Worm (Caenorhabditis elegans) whole organism, late embryonic: ENCODE data around the gene T21C9.9.

Experiments used
- C38D4.7 ChIP-seq: fragments of 200-800 bp; sonication (Bioruptor generic); optimal IDR thresholded peaks from 2 replicates; lab custom pipeline; 2018; ENCODE audit warnings: mild to moderate bottlenecking, missing genetic modification characterization, moderate library complexity, missing compliant biosample characterization
- F13H6.1 ChIP-seq: sonication (generic microtip); optimal IDR thresholded peaks from 2 replicates; lab custom pipeline; 2016; ENCODE audit warnings: missing genetic modification characterization, missing compliant biosample characterization
- K02D7.2 ChIP-seq: sonication (generic microtip); optimal IDR thresholded peaks from 2 replicates; lab custom pipeline; 2017; ENCODE audit warnings: mild to moderate bottlenecking, missing genetic modification characterization, missing compliant biosample characterization
- K09A11.1 ChIP-seq: sonication (generic microtip); optimal IDR thresholded peaks from 2 replicates; lab custom pipeline; 2017; ENCODE audit warnings: antibody characterized with exemption, mild to moderate bottlenecking, missing genetic modification characterization, missing compliant biosample characterization; ENCODE audit not compliant: insufficient read depth
- Y22D7AL.16 ChIP-seq: sonication (generic microtip); optimal IDR thresholded peaks from 2 replicates; lab custom pipeline; 2016; ENCODE audit warnings: missing genetic modification characterization, missing compliant biosample characterization
- ahr-1 ChIP-seq: sonication (generic microtip); optimal IDR thresholded peaks from 2 replicates; lab custom pipeline; 2016; ENCODE audit warnings: missing genetic modification characterization, missing compliant biosample characterization
- ama-1 ChIP-seq: fragments of 150-350 bp; optimal IDR thresholded peaks from 2 replicates; lab custom pipeline; 2014
- ceh-14 ChIP-seq: sonication (generic microtip); optimal IDR thresholded peaks from 2 replicates; lab custom pipeline; 2016; ENCODE audit warnings: missing genotype, missing genetic modification characterization, missing compliant biosample characterization
- ceh-18 ChIP-seq: sonication (generic microtip); optimal IDR thresholded peaks from 2 replicates; lab custom pipeline; 2016; ENCODE audit warnings: missing genetic modification characterization, missing compliant biosample characterization
- ceh-22 ChIP-seq: sonication (generic microtip); optimal IDR thresholded peaks from 2 replicates; lab custom pipeline; 2017; ENCODE audit warnings: missing biosample characterization, missing genetic modification characterization
- ceh-24 ChIP-seq: sonication (generic microtip); optimal IDR thresholded peaks from 2 replicates; lab custom pipeline; 2016; ENCODE audit warnings: mild to moderate bottlenecking, missing genetic modification characterization, missing compliant biosample characterization
- ceh-34 ChIP-seq: sonication (generic microtip); optimal IDR thresholded peaks from 2 replicates; lab custom pipeline; 2016; ENCODE audit warnings: mild to moderate bottlenecking, missing genetic modification characterization, missing compliant biosample characterization
- ceh-6 ChIP-seq: fragments of 200-800 bp; sonication (Bioruptor generic); optimal IDR thresholded peaks from 2 replicates; lab custom pipeline; 2018; ENCODE audit warnings: mild to moderate bottlenecking, missing genetic modification characterization, missing compliant biosample characterization
- dmd-4 ChIP-seq: sonication (generic microtip); optimal IDR thresholded peaks from 2 replicates; lab custom pipeline; 2016; ENCODE audit warnings: borderline replicate concordance, missing genetic modification characterization, missing compliant biosample characterization
- dve-1 ChIP-seq: sonication (generic microtip); optimal IDR thresholded peaks from 2 replicates; lab custom pipeline; 2017; ENCODE audit warnings: antibody characterized with exemption, mild to moderate bottlenecking, missing genetic modification characterization, missing compliant biosample characterization
- elt-2 ChIP-seq: sonication (generic microtip); optimal IDR thresholded peaks from 2 replicates; lab custom pipeline; 2016; ENCODE audit warnings: missing genetic modification reagents, missing genetic modification characterization, missing compliant biosample characterization
- elt-4 ChIP-seq: sonication (generic microtip); optimal IDR thresholded peaks from 2 replicates; lab custom pipeline; 2016; ENCODE audit warnings: missing genetic modification characterization, missing compliant biosample characterization
- eyg-1 ChIP-seq: sonication (generic microtip); optimal IDR thresholded peaks from 2 replicates; lab custom pipeline; 2016; ENCODE audit warnings: missing genotype, missing genetic modification characterization, missing compliant biosample characterization
- fax-1 ChIP-seq: sonication (generic microtip); optimal IDR thresholded peaks from 2 replicates; lab custom pipeline; 2016; ENCODE audit warnings: missing genotype, missing genetic modification characterization, missing compliant biosample characterization
- fkh-10 ChIP-seq: fragments of 150-350 bp; optimal IDR thresholded peaks from 2 replicates; lab custom pipeline; 2014; ENCODE audit warnings: missing biosample characterization, missing genetic modification reagents, missing genetic modification characterization
- gmeb-2 ChIP-seq: sonication (generic microtip); optimal IDR thresholded peaks from 2 replicates; lab custom pipeline; 2016; ENCODE audit warnings: missing genetic modification characterization, inconsistent platforms, missing compliant biosample characterization
- hlh-13 ChIP-seq: fragments of 200-800 bp; sonication (Bioruptor generic); optimal IDR thresholded peaks from 2 replicates; lab custom pipeline; 2018; ENCODE audit warnings: mild to moderate bottlenecking, missing genetic modification characterization, missing compliant biosample characterization
- hlh-30 ChIP-seq: sonication (generic microtip); optimal IDR thresholded peaks from 2 replicates; lab custom pipeline; 2017; ENCODE audit warnings: antibody characterized with exemption, missing genetic modification characterization, missing compliant biosample characterization; ENCODE audit not compliant: insufficient read depth
- hlh-8 ChIP-seq: sonication (generic microtip); optimal IDR thresholded peaks from 2 replicates; lab custom pipeline; 2016; ENCODE audit warnings: missing genotype, missing genetic modification characterization, missing compliant biosample characterization
- lim-6 ChIP-seq: sonication (generic microtip); optimal IDR thresholded peaks from 2 replicates; lab custom pipeline; 2016; ENCODE audit warnings: missing genetic modification characterization, missing compliant biosample characterization
- lin-11 ChIP-seq: fragments of 200-800 bp; sonication (Bioruptor generic); optimal IDR thresholded peaks from 2 replicates; lab custom pipeline; 2018; ENCODE audit warnings: mild to moderate bottlenecking, missing genetic modification characterization, missing compliant biosample characterization
- mec-3 ChIP-seq: sonication (generic microtip); optimal IDR thresholded peaks from 2 replicates; lab custom pipeline; 2016; ENCODE audit warnings: borderline replicate concordance, missing genetic modification characterization, missing compliant biosample characterization
- nfya-1 ChIP-seq: sonication (generic microtip); optimal IDR thresholded peaks from 2 replicates; lab custom pipeline; 2017; ENCODE audit warnings: missing genetic modification characterization, mild to moderate bottlenecking, missing compliant biosample characterization, antibody characterized with exemption, moderate library complexity
- nhr-11 ChIP-seq: fragments of 150-350 bp; optimal IDR thresholded peaks from 2 replicates; lab custom pipeline; 2014; ENCODE audit warnings: missing biosample characterization, missing genetic modification characterization
- nhr-232 ChIP-seq: sonication (generic microtip); optimal IDR thresholded peaks from 2 replicates; lab custom pipeline; 2016; ENCODE audit warnings: missing genetic modification characterization, missing compliant biosample characterization
- npax-4 ChIP-seq: sonication (generic microtip); optimal IDR thresholded peaks from 2 replicates; lab custom pipeline; 2016; ENCODE audit warnings: missing genetic modification characterization, missing compliant biosample characterization
- odd-2 ChIP-seq: sonication (generic microtip); optimal IDR thresholded peaks from 2 replicates; lab custom pipeline; 2017; ENCODE audit warnings: antibody characterized with exemption, mild to moderate bottlenecking, missing genetic modification characterization, missing compliant biosample characterization
- pag-3 ChIP-seq: sonication (generic microtip); optimal IDR thresholded peaks from 2 replicates; lab custom pipeline; 2016; ENCODE audit warnings: missing compliant biosample characterization, missing genetic modification characterization, borderline replicate concordance
- pat-9 ChIP-seq: fragments of 200-800 bp; sonication (Bioruptor generic); optimal IDR thresholded peaks from 2 replicates; lab custom pipeline; 2018; ENCODE audit warnings: mild to moderate bottlenecking, missing genetic modification characterization, moderate library complexity, missing compliant biosample characterization
- pax-1 ChIP-seq: fragments of 150-350 bp; optimal IDR thresholded peaks from 2 replicates; lab custom pipeline; 2014; ENCODE audit warnings: missing biosample characterization, missing genetic modification characterization
- pha-4 ChIP-seq: fragments of 150-350 bp; optimal IDR thresholded peaks from 2 replicates; lab custom pipeline; 2018; ENCODE audit warnings: missing biosample characterization, missing genetic modification reagents, missing genetic modification characterization
- rnt-1 ChIP-seq: sonication (generic microtip); optimal IDR thresholded peaks from 2 replicates; lab custom pipeline; 2016; ENCODE audit warnings: missing genetic modification characterization, missing compliant biosample characterization
- syd-9 ChIP-seq: sonication (generic microtip); optimal IDR thresholded peaks from 2 replicates; lab custom pipeline; 2016; ENCODE audit warnings: mild to moderate bottlenecking, missing genetic modification characterization, moderate library complexity, missing compliant biosample characterization
- ttx-3 ChIP-seq: sonication (generic microtip); optimal IDR thresholded peaks from 2 replicates; lab custom pipeline; 2016; ENCODE audit warnings: missing genetic modification reagents, missing genetic modification characterization, missing compliant biosample characterization
- unc-3 ChIP-seq, 2 experiments: fragments of 200-800 bp in 1 of 2; sonication (Bioruptor generic) in 1 of 2; sonication (generic microtip) in 1 of 2; conservative IDR thresholded peaks in 1 of 2; optimal IDR thresholded peaks in 1 of 2; 2 replicates each; pipeline versions ENCODE4 v1.3.6 to Lab custom; 2016 to 2022; ENCODE audit warnings: missing compliant biosample characterization in 2 of 2, missing genetic modification characterization in 2 of 2, missing genetic modification reagents in 1 of 2
- unc-42 ChIP-seq: sonication (generic microtip); optimal IDR thresholded peaks from 2 replicates; lab custom pipeline; 2016; ENCODE audit warnings: missing genotype, missing genetic modification characterization, missing compliant biosample characterization
- unc-86 ChIP-seq: sonication (generic microtip); optimal IDR thresholded peaks from 2 replicates; lab custom pipeline; 2016; ENCODE audit warnings: missing genetic modification characterization, missing compliant biosample characterization
- zip-5 ChIP-seq: sonication (generic microtip); optimal IDR thresholded peaks from 2 replicates; lab custom pipeline; 2016; ENCODE audit warnings: missing genetic modification characterization, missing compliant biosample characterization
- ztf-16 ChIP-seq: sonication (generic microtip); optimal IDR thresholded peaks from 2 replicates; lab custom pipeline; 2017; ENCODE audit warnings: missing genetic modification characterization, missing compliant biosample characterization

T21C9.9 gene

ce11 chrV:10588694-10589093, 3.7 kb downstream of the T21C9.9 start, which contains the start of gene srg-32:
srg-32 (minus strand) TSS chrV:10588794.
- TF ChIP-seq zip-5 (tag; lab: Kevin White, UChicago) (no peak), ceh-14 (tag; lab: Kevin White, UChicago) (no peak), elt-4 (tag; lab: Kevin White, UChicago) (no peak), ceh-24 (no peak), ceh-18 (no peak), ceh-34 (tag; lab: Kevin White, UChicago) (no peak), eyg-1 (tag; lab: Kevin White, UChicago) (no peak), pax-1 (tag; lab: Kevin White, UChicago) (no peak), ama-1 (no peak), gmeb-2 (tag; lab: Kevin White, UChicago) (no peak), C38D4.7 (GFP tag; lab: Kevin White, UChicago) (no peak), K09A11.1 (tag; lab: Kevin White, UChicago) (no peak), nhr-232 (tag; lab: Kevin White, UChicago) (no peak), npax-4 (tag; lab: Kevin White, UChicago) (no peak), elt-2 (tag; lab: Kevin White, UChicago) (no peak), pag-3 (tag; lab: Kevin White, UChicago) (no peak), ztf-16 (tag; lab: Kevin White, UChicago) (no peak)

- no peak for TF ChIP-seq pag-3 (tag; lab: Kevin White, UChicago)
- TF ChIP-seq nfya-1: no peak
- TF ChIP-seq hlh-13 (GFP tag; lab: Kevin White, UChicago): no peak
- no peak for TF ChIP-seq mec-3 (tag; lab: Kevin White, UChicago)
- TF ChIP-seq hlh-8 (tag; lab: Kevin White, UChicago): no peak
- no peak for TF ChIP-seq hlh-30 (tag; lab: Kevin White, UChicago)
- TF ChIP-seq F13H6.1 (tag; lab: Kevin White, UChicago): no peak
- no peak for TF ChIP-seq nhr-11 (tag; lab: Kevin White, UChicago)
- no peak for TF ChIP-seq rnt-1
- TF ChIP-seq ttx-3 (tag; lab: Kevin White, UChicago): no peak
- no peak for TF ChIP-seq lin-11 (tag; lab: Kevin White, UChicago)
- TF ChIP-seq syd-9 (tag; lab: Kevin White, UChicago): no peak
- no peak for TF ChIP-seq odd-2 (tag; lab: Kevin White, UChicago)
- TF ChIP-seq lim-6 (tag; lab: Kevin White, UChicago): no peak
- TF ChIP-seq pat-9: no peak
- no peak for TF ChIP-seq K02D7.2 (tag; lab: Kevin White, UChicago)
- TF ChIP-seq, all 69 proteins: peak for 0
Observed at ce11 chrV:10581837-10582300, 10.5 kb downstream of the T21C9.9 start, which contains the start of gene T21C9.6. T21C9.6 (plus strand) TSS chrV:10581887.

- TF ChIP-seq pha-4 (tag; lab: Kevin White, UChicago) (no peak), eyg-1 (tag; lab: Kevin White, UChicago) (no peak), dmd-4 (no peak), fax-1 (tag; lab: Kevin White, UChicago) (no peak), elt-2 (tag; lab: Kevin White, UChicago) (peak; percentile 4), K09A11.1 (tag; lab: Kevin White, UChicago) (no peak), pat-9 (no peak)
Observed at ce11 chrV:10580638-10581037, 11.7 kb downstream of the T21C9.9 start.

ce11 chrV:10578938-10579337, 13.4 kb downstream of the T21C9.9 start, which contains the start of the genes erh-1 and lpd-9:
erh-1 (minus strand) TSS chrV:10579141.
lpd-9 (plus strand) TSS chrV:10579305.
- TF ChIP-seq fkh-10: no peak
- no peak for TF ChIP-seq ahr-1
- TF ChIP-seq ceh-6 (GFP tag; lab: Kevin White, UChicago): no peak
- TF ChIP-seq unc-3 (GFP tag; conservative IDR thresholded peaks at IDR 0.05; lab: Robert Waterston, UW): no peak
- TF ChIP-seq unc-3 (tag; optimal IDR thresholded peaks at IDR 0.05; lab: Kevin White, UChicago): no peak
- peak; percentile 29 for TF ChIP-seq ztf-16 (tag; lab: Kevin White, UChicago)
- peak; percentile 20 for TF ChIP-seq ceh-18
- TF ChIP-seq Y22D7AL.16 (tag; lab: Kevin White, UChicago): peak; percentile 11
- TF ChIP-seq dve-1 (tag; lab: Kevin White, UChicago): no peak
- TF ChIP-seq K09A11.1 (tag; lab: Kevin White, UChicago): no peak
- TF ChIP-seq F13H6.1 (tag; lab: Kevin White, UChicago): no peak
- no peak for TF ChIP-seq rnt-1
- peak; percentile 8 for TF ChIP-seq zip-5 (tag; lab: Kevin White, UChicago)
- no peak for TF ChIP-seq eyg-1 (tag; lab: Kevin White, UChicago)
- no peak for TF ChIP-seq lim-6 (tag; lab: Kevin White, UChicago)
- peak; percentile 43 for TF ChIP-seq ceh-14 (tag; lab: Kevin White, UChicago)
- peak; percentile 15 for TF ChIP-seq unc-42 (tag; lab: Kevin White, UChicago)
- no peak for TF ChIP-seq ceh-22 (tag; lab: Kevin White, UChicago)
- TF ChIP-seq nfya-1: peak; percentile 44
- no peak for TF ChIP-seq odd-2 (tag; lab: Kevin White, UChicago)
- TF ChIP-seq gmeb-2 (tag; lab: Kevin White, UChicago): no peak
- TF ChIP-seq unc-86: peak; percentile 23
